Worm (Caenorhabditis elegans) whole organism, young adult: Measurements from ENCODE around the gene rbm-34.

Experiments used
- Y53F4B.3 ChIP-seq: fragments of 200-800 bp; sonication (Bioruptor generic); IDR thresholded peaks from 2 replicates; pipeline ENCODE4 v1.3.6; 2022; ENCODE audit warnings: missing genetic modification reagents, missing genetic modification characterization, missing compliant biosample characterization
- efl-1 ChIP-seq: fragments of 150-350 bp; optimal IDR thresholded peaks from 2 replicates; lab custom pipeline; 2014; ENCODE audit warnings: missing biosample characterization, missing genetic modification reagents, missing genetic modification characterization
- egl-44 ChIP-seq: fragments of 200-800 bp; sonication (Bioruptor generic); IDR thresholded peaks from 2 replicates; pipeline ENCODE4 v1.3.6; 2022; ENCODE audit warnings: missing genetic modification reagents, missing genetic modification characterization, missing compliant biosample characterization
- lsl-1 ChIP-seq: fragments of 200-800 bp; sonication (Bioruptor generic); optimal IDR thresholded peaks from 2 replicates; lab custom pipeline; 2018; ENCODE audit warnings: mild to moderate bottlenecking, missing genetic modification characterization, moderate library complexity, missing compliant biosample characterization
- nfya-1 ChIP-seq: sonication (generic microtip); optimal IDR thresholded peaks from 2 replicates; lab custom pipeline; 2017; ENCODE audit warnings: antibody characterized with exemption, missing compliant biosample characterization, missing genetic modification characterization, borderline replicate concordance; ENCODE audit not compliant: insufficient read depth

- TF ChIP-seq Y53F4B.3 (GFP tag; lab: Robert Waterston, UW) (no peak), nfya-1 (tag; lab: Kevin White, UChicago) (no peak), egl-44 (GFP tag; lab: Robert Waterston, UW) (no peak), lsl-1 (GFP tag; lab: Kevin White, UChicago) (no peak), efl-1 (GFP tag; lab: Kevin White, UChicago) (no peak)
Measured at ce11 chrIV:12108984-12109657, 23.9 kb downstream of the rbm-34 start.
